Worm (Caenorhabditis elegans) whole organism, late embryonic: ENCODE measurements around the gene sec-6.

Experiments
- F13H6.1 ChIP-seq: sonication (generic microtip); optimal IDR thresholded peaks from 2 replicates; lab custom pipeline; 2016; ENCODE audit warnings: missing genetic modification characterization, missing compliant biosample characterization
- K02D7.2 ChIP-seq: sonication (generic microtip); optimal IDR thresholded peaks from 2 replicates; lab custom pipeline; 2017; ENCODE audit warnings: mild to moderate bottlenecking, missing genetic modification characterization, missing compliant biosample characterization
- Y22D7AL.16 ChIP-seq: sonication (generic microtip); optimal IDR thresholded peaks from 2 replicates; lab custom pipeline; 2016; ENCODE audit warnings: missing genetic modification characterization, missing compliant biosample characterization
- ceh-2 ChIP-seq: sonication (generic microtip); optimal IDR thresholded peaks from 2 replicates; lab custom pipeline; 2016; ENCODE audit warnings: missing genotype, missing genetic modification characterization, missing compliant biosample characterization
- ceh-24 ChIP-seq: sonication (generic microtip); optimal IDR thresholded peaks from 2 replicates; lab custom pipeline; 2016; ENCODE audit warnings: mild to moderate bottlenecking, missing genetic modification characterization, missing compliant biosample characterization
- ceh-31 ChIP-seq: sonication (generic microtip); optimal IDR thresholded peaks from 2 replicates; lab custom pipeline; 2016; ENCODE audit warnings: missing genetic modification characterization, missing compliant biosample characterization
- ceh-34 ChIP-seq: sonication (generic microtip); optimal IDR thresholded peaks from 2 replicates; lab custom pipeline; 2016; ENCODE audit warnings: mild to moderate bottlenecking, missing genetic modification characterization, missing compliant biosample characterization
- ceh-45 ChIP-seq: fragments of 200-800 bp; sonication (Bioruptor generic); IDR thresholded peaks from 2 replicates; pipeline ENCODE4 v1.3.6; 2022; ENCODE audit warnings: missing genetic modification reagents, missing genetic modification characterization, missing compliant biosample characterization
- ceh-48 ChIP-seq: sonication (generic microtip); optimal IDR thresholded peaks from 2 replicates; lab custom pipeline; 2016; ENCODE audit warnings: missing genetic modification characterization, inconsistent platforms, missing compliant biosample characterization
- ceh-6 ChIP-seq: fragments of 200-800 bp; sonication (Bioruptor generic); optimal IDR thresholded peaks from 2 replicates; lab custom pipeline; 2018; ENCODE audit warnings: mild to moderate bottlenecking, missing genetic modification characterization, missing compliant biosample characterization
- ceh-9 ChIP-seq: sonication (generic microtip); optimal IDR thresholded peaks from 2 replicates; lab custom pipeline; 2016; ENCODE audit warnings: mild to moderate bottlenecking, missing genetic modification characterization, inconsistent platforms, missing compliant biosample characterization
- che-1 ChIP-seq: sonication (generic microtip); optimal IDR thresholded peaks from 2 replicates; lab custom pipeline; 2016; ENCODE audit warnings: mild to moderate bottlenecking, missing genetic modification characterization, missing compliant biosample characterization
- dve-1 ChIP-seq: sonication (generic microtip); optimal IDR thresholded peaks from 2 replicates; lab custom pipeline; 2017; ENCODE audit warnings: antibody characterized with exemption, mild to moderate bottlenecking, missing genetic modification characterization, missing compliant biosample characterization
- elt-2 ChIP-seq: sonication (generic microtip); optimal IDR thresholded peaks from 2 replicates; lab custom pipeline; 2016; ENCODE audit warnings: missing genetic modification reagents, missing genetic modification characterization, missing compliant biosample characterization
- ets-4 ChIP-seq: sonication (generic microtip); optimal IDR thresholded peaks from 2 replicates; lab custom pipeline; 2016; ENCODE audit warnings: missing genetic modification characterization, missing compliant biosample characterization
- eyg-1 ChIP-seq: sonication (generic microtip); optimal IDR thresholded peaks from 2 replicates; lab custom pipeline; 2016; ENCODE audit warnings: missing genotype, missing genetic modification characterization, missing compliant biosample characterization
- fax-1 ChIP-seq: sonication (generic microtip); optimal IDR thresholded peaks from 2 replicates; lab custom pipeline; 2016; ENCODE audit warnings: missing genotype, missing genetic modification characterization, missing compliant biosample characterization
- gmeb-2 ChIP-seq: sonication (generic microtip); optimal IDR thresholded peaks from 2 replicates; lab custom pipeline; 2016; ENCODE audit warnings: missing genetic modification characterization, inconsistent platforms, missing compliant biosample characterization
- hlh-30 ChIP-seq: sonication (generic microtip); optimal IDR thresholded peaks from 2 replicates; lab custom pipeline; 2017; ENCODE audit warnings: antibody characterized with exemption, missing genetic modification characterization, missing compliant biosample characterization; ENCODE audit not compliant: insufficient read depth
- hlh-6 ChIP-seq: sonication (generic microtip); optimal IDR thresholded peaks from 2 replicates; lab custom pipeline; 2016; ENCODE audit warnings: missing genotype, missing genetic modification characterization, missing compliant biosample characterization
- lin-11 ChIP-seq: fragments of 200-800 bp; sonication (Bioruptor generic); optimal IDR thresholded peaks from 2 replicates; lab custom pipeline; 2018; ENCODE audit warnings: mild to moderate bottlenecking, missing genetic modification characterization, missing compliant biosample characterization
- madf-2 ChIP-seq: sonication (generic microtip); optimal IDR thresholded peaks from 2 replicates; lab custom pipeline; 2017; ENCODE audit warnings: missing genetic modification characterization, missing compliant biosample characterization
- nfya-1 ChIP-seq: sonication (generic microtip); optimal IDR thresholded peaks from 2 replicates; lab custom pipeline; 2017; ENCODE audit warnings: missing genetic modification characterization, mild to moderate bottlenecking, missing compliant biosample characterization, antibody characterized with exemption, moderate library complexity
- nhr-11 ChIP-seq: fragments of 150-350 bp; optimal IDR thresholded peaks from 2 replicates; lab custom pipeline; 2014; ENCODE audit warnings: missing biosample characterization, missing genetic modification characterization
- npax-4 ChIP-seq: sonication (generic microtip); optimal IDR thresholded peaks from 2 replicates; lab custom pipeline; 2016; ENCODE audit warnings: missing genetic modification characterization, missing compliant biosample characterization
- odd-2 ChIP-seq: sonication (generic microtip); optimal IDR thresholded peaks from 2 replicates; lab custom pipeline; 2017; ENCODE audit warnings: antibody characterized with exemption, mild to moderate bottlenecking, missing genetic modification characterization, missing compliant biosample characterization
- pax-1 ChIP-seq: fragments of 150-350 bp; optimal IDR thresholded peaks from 2 replicates; lab custom pipeline; 2014; ENCODE audit warnings: missing biosample characterization, missing genetic modification characterization
- ref-2 ChIP-seq: sonication (generic microtip); optimal IDR thresholded peaks from 2 replicates; lab custom pipeline; 2016; ENCODE audit warnings: missing genetic modification characterization, missing compliant biosample characterization
- sdc-2 ChIP-seq: sonication (generic microtip); optimal IDR thresholded peaks from 2 replicates; lab custom pipeline; 2016; ENCODE audit warnings: missing genotype, missing genetic modification characterization, missing compliant biosample characterization
- sox-2 ChIP-seq: fragments of 200-800 bp; sonication (Bioruptor generic); IDR thresholded peaks from 2 replicates; pipeline ENCODE4 v1.3.6; 2022; ENCODE audit warnings: missing genetic modification reagents, missing genetic modification characterization, missing compliant biosample characterization
- unc-42 ChIP-seq: sonication (generic microtip); optimal IDR thresholded peaks from 2 replicates; lab custom pipeline; 2016; ENCODE audit warnings: missing genotype, missing genetic modification characterization, missing compliant biosample characterization
- unc-55 ChIP-seq: sonication (generic microtip); optimal IDR thresholded peaks from 2 replicates; lab custom pipeline; 2017; ENCODE audit warnings: missing biosample characterization, missing genetic modification reagents, missing genetic modification characterization
- unc-86 ChIP-seq: sonication (generic microtip); optimal IDR thresholded peaks from 2 replicates; lab custom pipeline; 2016; ENCODE audit warnings: missing genetic modification characterization, missing compliant biosample characterization
- zip-5 ChIP-seq: sonication (generic microtip); optimal IDR thresholded peaks from 2 replicates; lab custom pipeline; 2016; ENCODE audit warnings: missing genetic modification characterization, missing compliant biosample characterization
- ztf-16 ChIP-seq: sonication (generic microtip); optimal IDR thresholded peaks from 2 replicates; lab custom pipeline; 2017; ENCODE audit warnings: missing genetic modification characterization, missing compliant biosample characterization

Gene sec-6

ce11 chrII:5344775-5345174 lies 14.6 kb upstream of the sec-6 start, which contains the start of gene F09E5.14:
Gene F09E5.14, minus strand, starts transcription at chrII:5344875.
- TF ChIP-seq ref-2 (tag; lab: Kevin White, UChicago) (no peak), gmeb-2 (tag; lab: Kevin White, UChicago) (no peak), K02D7.2 (no peak), ceh-34 (tag; lab: Kevin White, UChicago) (no peak), zip-5 (tag; lab: Kevin White, UChicago) (no peak), F13H6.1 (tag; lab: Kevin White, UChicago) (no peak), hlh-30 (tag; lab: Kevin White, UChicago) (no peak), dve-1 (tag; lab: Kevin White, UChicago) (no peak), ceh-6 (no peak), npax-4 (tag; lab: Kevin White, UChicago) (no peak), ceh-48 (tag; lab: Kevin White, UChicago) (no peak), Y22D7AL.16 (tag; lab: Kevin White, UChicago) (no peak), madf-2 (tag; lab: Kevin White, UChicago) (no peak), ets-4 (no peak), lin-11 (tag; lab: Kevin White, UChicago) (no peak), ceh-2 (tag; lab: Kevin White, UChicago) (no peak), sox-2 (no peak), ztf-16 (no peak), nhr-11 (tag; lab: Kevin White, UChicago) (no peak)
- TF ChIP-seq, all 69 proteins: peak for 0

ce11 chrII:5346350-5346749 lies 13.0 kb upstream of the sec-6 start:
- peak; percentile 42; the same call in 1 of the 2 replicates for TF ChIP-seq sox-2
- peak; percentile 6 for TF ChIP-seq unc-86
- peak; percentile 23 for TF ChIP-seq elt-2 (tag; lab: Kevin White, UChicago)
- peak; percentile 55 for TF ChIP-seq unc-42
- TF ChIP-seq ceh-2 (tag; lab: Kevin White, UChicago) = peak; percentile 22
- TF ChIP-seq ceh-45 = peak; percentile 66
- peak; percentile 56 for TF ChIP-seq ceh-31 (tag; lab: Kevin White, UChicago)

- peak; percentile 41; the same call in 1 of the 2 replicates for TF ChIP-seq ceh-45
- TF ChIP-seq, all 69 proteins: peak for 1; not testable (repeated sequence) for 68
Measured at ce11 chrII:5350357-5350756, 9.0 kb upstream of the sec-6 start, which contains the start of gene F09E5.8. Gene F09E5.8, plus strand, starts transcription at chrII:5350669.

- TF ChIP-seq ceh-6 (no peak), sox-2 (no peak), pax-1 (tag; lab: Kevin White, UChicago) (no peak), ceh-45 (no peak), npax-4 (tag; lab: Kevin White, UChicago) (no peak), unc-86 (no peak), elt-2 (tag; lab: Kevin White, UChicago) (no peak), ceh-9 (tag; lab: Kevin White, UChicago) (no peak), che-1 (tag; lab: Kevin White, UChicago) (no peak), hlh-6 (tag; lab: Kevin White, UChicago) (no peak), eyg-1 (no peak), odd-2 (tag; lab: Kevin White, UChicago) (no peak), unc-55 (no peak), ceh-34 (tag; lab: Kevin White, UChicago) (no peak), ceh-24 (tag; lab: Kevin White, UChicago) (no peak), sdc-2 (tag; lab: Kevin White, UChicago) (no peak), lin-11 (tag; lab: Kevin White, UChicago) (no peak), F13H6.1 (tag; lab: Kevin White, UChicago) (no peak), nfya-1 (no peak), fax-1 (tag; lab: Kevin White, UChicago) (no peak)
Measured at ce11 chrII:5351799-5352198, 7.6 kb upstream of the sec-6 start, which contains the start of gene F09E5.7. Gene F09E5.7, plus strand, starts transcription at chrII:5352099.
